Worm (Caenorhabditis elegans) whole organism, late embryonic: Measurements from ENCODE around the gene C34D1.4.

Experiments
- ama-1 ChIP-seq: fragments of 150-350 bp; optimal IDR thresholded peaks from 2 replicates; lab custom pipeline; 2014
- ceh-22 ChIP-seq: sonication (generic microtip); optimal IDR thresholded peaks from 2 replicates; lab custom pipeline; 2017; ENCODE audit warnings: missing biosample characterization, missing genetic modification characterization
- fkh-10 ChIP-seq: fragments of 150-350 bp; optimal IDR thresholded peaks from 2 replicates; lab custom pipeline; 2014; ENCODE audit warnings: missing biosample characterization, missing genetic modification reagents, missing genetic modification characterization
- lin-11 ChIP-seq: fragments of 200-800 bp; sonication (Bioruptor generic); optimal IDR thresholded peaks from 2 replicates; lab custom pipeline; 2018; ENCODE audit warnings: mild to moderate bottlenecking, missing genetic modification characterization, missing compliant biosample characterization
- ref-2 ChIP-seq: sonication (generic microtip); optimal IDR thresholded peaks from 2 replicates; lab custom pipeline; 2016; ENCODE audit warnings: missing genetic modification characterization, missing compliant biosample characterization
- unc-3 ChIP-seq, 2 experiments: fragments of 200-800 bp in 1 of 2; sonication (Bioruptor generic) in 1 of 2; sonication (generic microtip) in 1 of 2; conservative IDR thresholded peaks in 1 of 2; optimal IDR thresholded peaks in 1 of 2; 2 replicates each; pipeline versions ENCODE4 v1.3.6 to Lab custom; 2016 to 2022; ENCODE audit warnings: missing compliant biosample characterization in 2 of 2, missing genetic modification characterization in 2 of 2, missing genetic modification reagents in 1 of 2
- unc-55 ChIP-seq: sonication (generic microtip); optimal IDR thresholded peaks from 2 replicates; lab custom pipeline; 2017; ENCODE audit warnings: missing biosample characterization, missing genetic modification reagents, missing genetic modification characterization

DNA sequence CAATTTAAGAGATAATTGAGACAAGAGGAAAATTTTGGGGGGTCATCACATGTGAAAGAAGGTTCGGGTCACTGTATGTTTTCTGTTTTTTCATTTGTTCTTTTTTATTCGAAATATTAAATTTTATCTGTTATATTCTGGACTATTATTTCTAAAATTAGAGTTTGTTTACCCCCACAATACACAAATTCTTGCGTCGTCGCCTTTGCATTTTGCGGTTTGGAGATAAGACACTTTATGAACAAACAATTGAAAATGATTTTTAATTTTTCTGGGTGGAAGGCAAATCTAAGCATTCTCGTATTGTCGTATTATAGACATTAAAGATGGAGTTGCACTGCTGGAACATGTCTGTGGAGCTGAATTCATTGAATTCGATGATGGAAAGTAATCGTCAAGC, 14.2 kb upstream of the C34D1.4 start:
- no peak for TF ChIP-seq ref-2 (tag; lab: Kevin White, UChicago)
- TF ChIP-seq lin-11 = no peak
- TF ChIP-seq fkh-10 (GFP tag; lab: Kevin White, UChicago) = no peak
- TF ChIP-seq unc-3 (GFP tag; conservative IDR thresholded peaks at IDR 0.05; lab: Robert Waterston, UW) = no peak
- no peak for TF ChIP-seq unc-3 (tag; optimal IDR thresholded peaks at IDR 0.05; lab: Kevin White, UChicago)
- TF ChIP-seq unc-55 = no peak
- no peak for TF ChIP-seq ama-1 (lab: Kevin White, UChicago)
- TF ChIP-seq ceh-22 (tag; lab: Kevin White, UChicago) = no peak
